Fruit fly (Drosophila melanogaster): ENCODE data around the gene CG31097.

- no peak for TF ChIP-seq spab (GFP tag; optimal IDR thresholded peaks at IDR 0.05)
- TF ChIP-seq CG34406 (GFP tag; optimal IDR thresholded peaks at IDR 0.05): no peak
- no peak for TF ChIP-seq CG6163 (GFP tag; IDR thresholded peaks at IDR 0.05)
- no peak for TF ChIP-seq dsx (GFP tag; optimal IDR thresholded peaks at IDR 0.05; ENCODE audit: poor library complexity, severe bottlenecking)
- TF ChIP-seq dac (GFP tag; optimal IDR thresholded peaks at IDR 0.05): no peak
Measured at dm6 chr3R:25321681-25322080, 24.1 kb upstream of the CG31097 start.
